Worm (Caenorhabditis elegans) whole organism, L4 larva: ENCODE results near the gene C05D12.1.

Experiments
- F37D6.2 ChIP-seq: sonication (generic microtip); optimal IDR thresholded peaks from 2 replicates; lab custom pipeline; 2016; ENCODE audit warnings: mild to moderate bottlenecking, missing genetic modification characterization, missing compliant biosample characterization
- F49E8.2 ChIP-seq: sonication (generic microtip); optimal IDR thresholded peaks from 2 replicates; lab custom pipeline; 2016; ENCODE audit warnings: missing compliant biosample characterization, mild to moderate bottlenecking, missing genetic modification characterization, borderline replicate concordance
- aha-1 ChIP-seq: fragments of 150-350 bp; peaks from one replicate; lab custom pipeline; 2014; ENCODE audit warnings: missing biosample characterization, missing genetic modification characterization
- aly-2 ChIP-seq: sonication (generic microtip); optimal IDR thresholded peaks from 2 replicates; lab custom pipeline; 2018; ENCODE audit warnings: missing biosample characterization, missing genetic modification characterization
- ceh-20 ChIP-seq: fragments of 200-800 bp; sonication (Bioruptor generic); IDR thresholded peaks from 2 replicates; pipeline ENCODE4 v1.3.6; 2022; ENCODE audit warnings: missing genetic modification reagents, missing genetic modification characterization, missing compliant biosample characterization
- ceh-82 ChIP-seq: sonication (generic microtip); optimal IDR thresholded peaks from 2 replicates; lab custom pipeline; 2017; ENCODE audit warnings: missing biosample characterization, missing genetic modification characterization
- daf-16 ChIP-seq, 3 experiments: sonication (generic microtip); optimal IDR thresholded peaks; 2 replicates each; lab custom pipeline; 2016 to 2017; ENCODE audit warnings: missing genetic modification characterization in 3 of 3, missing genetic modification reagents in 3 of 3, mild to moderate bottlenecking in 2 of 3, missing compliant biosample characterization in 2 of 3, missing biosample characterization in 1 of 3, moderate library complexity in 1 of 3
- dmd-6 ChIP-seq: fragments of 200-800 bp; sonication (Bioruptor generic); IDR thresholded peaks from 2 replicates; pipeline ENCODE4 v1.3.6; 2022; ENCODE audit warnings: missing genetic modification reagents, missing genetic modification characterization, missing compliant biosample characterization
- dmd-9 ChIP-seq: fragments of 200-800 bp; sonication (Bioruptor generic); IDR thresholded peaks from 2 replicates; pipeline ENCODE4 v1.3.6; 2022; ENCODE audit warnings: missing genetic modification reagents, missing genetic modification characterization, missing compliant biosample characterization
- egl-27 ChIP-seq: sonication (generic microtip); optimal IDR thresholded peaks from 3 replicates; lab custom pipeline; 2017; ENCODE audit warnings: missing biosample characterization, missing genetic modification reagents, missing genetic modification characterization
- egl-43 ChIP-seq: fragments of 200-800 bp; sonication (Bioruptor generic); IDR thresholded peaks from 2 replicates; pipeline ENCODE4 v1.3.6; 2022; ENCODE audit warnings: missing genetic modification reagents, missing genetic modification characterization, missing compliant biosample characterization
- fos-1 ChIP-seq: fragments of 150-350 bp; optimal IDR thresholded peaks from 2 replicates; lab custom pipeline; 2014; ENCODE audit warnings: missing biosample characterization, missing genetic modification characterization
- hlh-11 ChIP-seq: fragments of 200-800 bp; sonication (Bioruptor generic); optimal IDR thresholded peaks from 2 replicates; lab custom pipeline; 2018; ENCODE audit warnings: mild to moderate bottlenecking, missing genetic modification characterization, missing compliant biosample characterization
- hmg-1.1 ChIP-seq: fragments of 200-800 bp; sonication (Bioruptor generic); IDR thresholded peaks from 2 replicates; pipeline ENCODE4 v1.3.6; 2022; ENCODE audit warnings: missing genetic modification reagents, missing genetic modification characterization, missing compliant biosample characterization
- jun-1 ChIP-seq: fragments of 150-350 bp; optimal IDR thresholded peaks from 2 replicates; lab custom pipeline; 2014; ENCODE audit warnings: missing biosample characterization, missing genetic modification reagents, missing genetic modification characterization
- lin-1 ChIP-seq: fragments of 200-800 bp; sonication (Bioruptor generic); IDR thresholded peaks from 2 replicates; pipeline ENCODE4 v1.3.6; 2022; ENCODE audit warnings: missing genetic modification reagents, missing genetic modification characterization, missing compliant biosample characterization
- lin-29 ChIP-seq: fragments of 200-800 bp; sonication (Bioruptor generic); IDR thresholded peaks from 2 replicates; pipeline ENCODE4 v1.3.6; 2022; ENCODE audit warnings: missing genetic modification reagents, missing genetic modification characterization, missing compliant biosample characterization
- lir-3 ChIP-seq: sonication (generic microtip); optimal IDR thresholded peaks from 2 replicates; lab custom pipeline; 2016; ENCODE audit warnings: mild to moderate bottlenecking, missing genetic modification characterization, missing compliant biosample characterization
- lsy-2 ChIP-seq, 2 experiments: fragments of 150-350 bp in 1 of 2; sonication (generic microtip) in 1 of 2; optimal IDR thresholded peaks; 2 replicates each; lab custom pipeline; 2014 to 2017; ENCODE audit warnings: missing biosample characterization in 2 of 2, missing genetic modification characterization in 2 of 2
- mdt-29 ChIP-seq: fragments of 200-800 bp; sonication (Bioruptor generic); IDR thresholded peaks from 2 replicates; pipeline ENCODE4 v1.3.6; 2022; ENCODE audit warnings: missing genetic modification reagents, missing genetic modification characterization, missing compliant biosample characterization
- nhr-10 ChIP-seq: fragments of 150-350 bp; optimal IDR thresholded peaks from 2 replicates; lab custom pipeline; 2014; ENCODE audit warnings: missing biosample characterization, missing genetic modification characterization
- nhr-41 ChIP-seq: fragments of 200-800 bp; sonication (Bioruptor generic); IDR thresholded peaks from 2 replicates; pipeline ENCODE4 v1.3.6; 2022; ENCODE audit warnings: missing genetic modification reagents, missing genetic modification characterization, missing compliant biosample characterization
- nhr-77 ChIP-seq: fragments of 150-350 bp; optimal IDR thresholded peaks from 2 replicates; lab custom pipeline; 2014; ENCODE audit warnings: missing biosample characterization, missing genetic modification characterization
- pha-4 ChIP-seq, 2 experiments: fragments of 150-350 bp in 1 of 2; fragments of 200-800 bp in 1 of 2; sonication (Bioruptor generic) in 1 of 2; IDR thresholded peaks in 1 of 2; optimal IDR thresholded peaks in 1 of 2; 2 replicates each; pipeline versions ENCODE4 v1.3.6 to Lab custom; 2014 to 2022; ENCODE audit warnings: missing genetic modification characterization in 2 of 2, missing genetic modification reagents in 2 of 2, missing biosample characterization in 1 of 2, missing compliant biosample characterization in 1 of 2
- set-16 ChIP-seq: fragments of 200-800 bp; sonication (Bioruptor generic); IDR thresholded peaks from 2 replicates; pipeline ENCODE4 v1.3.6; 2022; ENCODE audit warnings: missing genetic modification reagents, missing genetic modification characterization, missing compliant biosample characterization
- snpc-1.2 ChIP-seq: fragments of 200-800 bp; sonication (Bioruptor generic); IDR thresholded peaks from 2 replicates; pipeline ENCODE4 v1.3.6; 2022; ENCODE audit warnings: missing genetic modification reagents, missing genetic modification characterization, missing compliant biosample characterization
- unc-130 ChIP-seq: sonication (generic microtip); optimal IDR thresholded peaks from 2 replicates; lab custom pipeline; 2016; ENCODE audit warnings: missing genetic modification reagents, missing genetic modification characterization, missing compliant biosample characterization
- unc-62 ChIP-seq, 3 experiments: fragments of 150-350 bp in 1 of 3; sonication (generic microtip); optimal IDR thresholded peaks in 2 of 3; peaks in 1 of 3; 1 replicate in 1 of 3; 2 replicates in 2 of 3; lab custom pipeline; 2014 to 2017; ENCODE audit warnings: missing biosample characterization in 3 of 3, missing genetic modification characterization in 3 of 3, missing genetic modification reagents in 3 of 3, missing genotype in 1 of 3
- ztf-11 ChIP-seq: fragments of 150-350 bp; optimal IDR thresholded peaks from 2 replicates; lab custom pipeline; 2014; ENCODE audit warnings: missing biosample characterization, missing genetic modification characterization
- ztf-7 ChIP-seq: fragments of 150-350 bp; optimal IDR thresholded peaks from 2 replicates; lab custom pipeline; 2014; ENCODE audit warnings: missing biosample characterization, missing genetic modification characterization

Gene C05D12.1

DNA sequence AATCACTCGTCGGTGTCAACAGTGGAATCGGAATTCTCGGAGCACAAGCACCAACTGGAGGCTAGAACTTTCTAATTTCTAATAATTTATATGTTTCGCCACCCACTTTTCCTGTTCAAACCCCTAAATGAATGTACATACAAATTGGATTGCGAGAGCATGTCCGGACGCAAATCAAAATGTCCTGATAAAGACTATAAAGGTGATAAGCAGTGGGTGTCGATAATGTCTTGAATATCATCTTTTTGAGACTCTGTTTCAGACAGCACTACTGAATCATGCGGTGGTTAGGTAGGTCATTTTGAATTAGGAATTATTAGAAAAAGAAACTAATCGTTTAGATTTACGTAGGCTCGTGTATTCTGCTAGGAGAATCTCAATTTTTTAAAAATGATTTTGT is 33.2 kb upstream of the C05D12.1 start, which contains the start of gene W02B12.1 (continued):
- TF ChIP-seq pha-4 (GFP tag; IDR thresholded peaks at IDR 0.05; lab: Robert Waterston, UW) (no peak), pha-4 (tag; optimal IDR thresholded peaks at IDR 0.05; lab: Kevin White, UChicago) (no peak), egl-27 (tag; lab: Kevin White, UChicago) (no peak)

- TF ChIP-seq ceh-82 (no peak), ztf-11 (no peak), lin-1 (GFP tag; lab: Robert Waterston, UW) (no peak), egl-27 (tag; lab: Kevin White, UChicago) (no peak), F37D6.2 (tag; lab: Kevin White, UChicago) (no peak), dmd-9 (GFP tag; lab: Robert Waterston, UW) (no peak), jun-1 (tag; lab: Kevin White, UChicago) (no peak), pha-4 (GFP tag; IDR thresholded peaks at IDR 0.05; lab: Robert Waterston, UW) (no peak), pha-4 (tag; optimal IDR thresholded peaks at IDR 0.05; lab: Kevin White, UChicago) (no peak), hlh-11 (tag; lab: Kevin White, UChicago) (no peak), F49E8.2 (tag; lab: Kevin White, UChicago) (no peak), daf-16 (GFP tag; optimal IDR thresholded peaks at IDR 0.05; lab: Kevin White, UChicago) (no peak), daf-16 (tag; optimal IDR thresholded peaks at IDR 0.05; lab: Kevin White, UChicago) (no peak), ceh-20 (GFP tag; lab: Robert Waterston, UW) (no peak), mdt-29 (GFP tag; lab: Robert Waterston, UW) (no peak), lsy-2 (tag; optimal IDR thresholded peaks at IDR 0.05; lab: Kevin White, UChicago) (no peak), set-16 (GFP tag; lab: Robert Waterston, UW) (no peak), snpc-1.2 (GFP tag; lab: Robert Waterston, UW) (no peak), nhr-41 (no peak), lin-29 (GFP tag; lab: Robert Waterston, UW) (no peak)
Observed at ce11 chrII:11444973-11445372, 29.4 kb upstream of the C05D12.1 start, which contains the start of gene W02B12.13. W02B12.13 (plus strand) TSS chrII:11445273.

ce11 chrII:11443862-11444261 is 28.3 kb upstream of the C05D12.1 start, which contains the start of gene adbp-1:
adbp-1 (plus strand) TSS chrII:11444162.
- TF ChIP-seq aly-2 (tag; lab: Kevin White, UChicago) (no peak), ceh-20 (GFP tag; lab: Robert Waterston, UW) (no peak), fos-1 (tag; lab: Kevin White, UChicago) (no peak), nhr-10 (no peak), lir-3 (no peak), daf-16 (GFP tag; optimal IDR thresholded peaks at IDR 0.05; lab: Kevin White, UChicago) (no peak), daf-16 (tag; optimal IDR thresholded peaks at IDR 0.05; lab: Kevin White, UChicago) (peak; percentile 5), dmd-6 (no peak), hmg-1.1 (GFP tag; lab: Robert Waterston, UW) (no peak), ztf-7 (tag; lab: Kevin White, UChicago) (no peak)

ce11 chrII:11443128-11443527 is 27.6 kb upstream of the C05D12.1 start:
- TF ChIP-seq aha-1 (no peak), ztf-7 (tag; lab: Kevin White, UChicago) (no peak), unc-62 (GFP tag; optimal IDR thresholded peaks at IDR 0.05 in 1 of 2; lab: Kevin White, UChicago) (no peak), unc-62 (tag; optimal IDR thresholded peaks at IDR 0.05; lab: Kevin White, UChicago) (no peak), set-16 (GFP tag; lab: Robert Waterston, UW) (peak; percentile 96), egl-43 (GFP tag; lab: Robert Waterston, UW) (peak; percentile 49; the same call in 1 of the 2 replicates), unc-130 (GFP tag; lab: Kevin White, UChicago) (no peak), snpc-1.2 (GFP tag; lab: Robert Waterston, UW) (0 out of 2 replicates have a peak, but pooled peaks have one; percentile 36), nhr-77 (tag; lab: Kevin White, UChicago) (no peak)

ce11 chrII:11442425-11442824 is 26.9 kb upstream of the C05D12.1 start, which contains the start of gene ebp-2:
ebp-2 (plus strand) TSS chrII:11442725.
- peak; percentile 31 for TF ChIP-seq aha-1
